Worm (Caenorhabditis elegans) whole organism, L4/young adult: ENCODE data around the gene asd-1.

Experiments used
- W03F9.2 ChIP-seq: fragments of 150-350 bp; optimal IDR thresholded peaks from 2 replicates; lab custom pipeline; 2014; ENCODE audit warnings: missing biosample characterization, missing genetic modification characterization
- him-1 ChIP-seq: sonication (generic microtip); optimal IDR thresholded peaks from 2 replicates; lab custom pipeline; 2016; ENCODE audit warnings: missing genotype, missing genetic modification reagents, missing genetic modification characterization, missing compliant biosample characterization

ce11 chrIII:4227363-4227762, 30.3 kb downstream of the asd-1 start:
- no peak for TF ChIP-seq W03F9.2 (tag; lab: Kevin White, UChicago)
- no peak for TF ChIP-seq him-1 (tag; lab: Kevin White, UChicago)
